Fruit fly (Drosophila melanogaster) whole organism, embryonic: ENCODE data around the gene CG10064.

Experiments used
- Atf6 ChIP-seq: fragments of 200-800 bp; sonication (Bioruptor generic); IDR thresholded peaks from 2 replicates; pipeline ENCODE4 v1.3.6; 2022; ENCODE audit warnings: missing biosample characterization, missing genetic modification characterization
- B-H2 ChIP-seq: fragments of 200-800 bp; sonication (Bioruptor generic); optimal IDR thresholded peaks from 2 replicates; lab custom pipeline; 2018; ENCODE audit warnings: missing biosample characterization, mild to moderate bottlenecking, missing genetic modification characterization
- CG10274 ChIP-seq: fragments of 200-800 bp; sonication (Bioruptor generic); optimal IDR thresholded peaks from 3 replicates; lab custom pipeline; 2017; ENCODE audit warnings: missing biosample characterization, mild to moderate bottlenecking, missing genetic modification characterization
- CG12104 ChIP-seq: fragments of 200-800 bp; sonication (Bioruptor generic); optimal IDR thresholded peaks from 3 replicates; lab custom pipeline; 2016; ENCODE audit warnings: missing biosample characterization, missing genetic modification characterization
- CG12219 ChIP-seq: fragments of 200-800 bp; sonication (Bioruptor generic); optimal IDR thresholded peaks from 3 replicates; lab custom pipeline; 2018; ENCODE audit warnings: missing biosample characterization, mild to moderate bottlenecking, missing genetic modification characterization
- CG14710 ChIP-seq: fragments of 200-800 bp; sonication (Bioruptor generic); optimal IDR thresholded peaks from 3 replicates; lab custom pipeline; 2019; ENCODE audit warnings: missing biosample characterization, mild to moderate bottlenecking, missing genetic modification characterization, moderate library complexity
- CG15696 ChIP-seq: fragments of 200-800 bp; sonication (Bioruptor generic); optimal IDR thresholded peaks from 2 replicates; lab custom pipeline; 2019; ENCODE audit warnings: missing biosample characterization, mild to moderate bottlenecking, missing genetic modification characterization, moderate library complexity
- CG18619 ChIP-seq: fragments of 200-800 bp; sonication (Bioruptor generic); optimal IDR thresholded peaks from 3 replicates; lab custom pipeline; 2017; ENCODE audit warnings: missing biosample characterization, mild to moderate bottlenecking, missing genetic modification characterization
- CG2678 ChIP-seq: fragments of 200-800 bp; sonication (Bioruptor generic); optimal IDR thresholded peaks from 3 replicates; lab custom pipeline; 2019; ENCODE audit warnings: missing biosample characterization, mild to moderate bottlenecking, missing genetic modification characterization, moderate library complexity
- CG32772 ChIP-seq: fragments of 200-800 bp; sonication (Bioruptor generic); IDR thresholded peaks from 2 replicates; pipeline ENCODE4 v1.3.6; 2022; ENCODE audit warnings: missing biosample characterization, missing genetic modification characterization
- CG43689 ChIP-seq: fragments of 200-800 bp; sonication (Bioruptor generic); IDR thresholded peaks from 2 replicates; pipeline ENCODE4 v1.3.6; 2022; ENCODE audit warnings: missing biosample characterization, missing genetic modification characterization
- CG6689 ChIP-seq: fragments of 200-800 bp; sonication (Bioruptor generic); IDR thresholded peaks from 2 replicates; pipeline ENCODE4 v1.3.6; 2022; ENCODE audit warnings: missing biosample characterization, missing genetic modification characterization
- CG7928 ChIP-seq: fragments of 200-800 bp; sonication (Bioruptor generic); optimal IDR thresholded peaks from 2 replicates; lab custom pipeline; 2017; ENCODE audit warnings: missing biosample characterization, mild to moderate bottlenecking, missing genetic modification characterization
- Dbx ChIP-seq: fragments of 200-800 bp; sonication (Bioruptor generic); IDR thresholded peaks from 3 replicates; pipeline ENCODE4 v1.3.6; 2022; ENCODE audit warnings: missing biosample characterization, missing genetic modification characterization
- Deaf1 ChIP-seq: fragments of 200-800 bp; optimal IDR thresholded peaks from 3 replicates; lab custom pipeline; 2019; ENCODE audit warnings: missing biosample characterization, mild to moderate bottlenecking, missing genetic modification characterization, moderate library complexity
- Fer2 ChIP-seq: fragments of 200-800 bp; sonication (Bioruptor generic); optimal IDR thresholded peaks from 2 replicates; lab custom pipeline; 2018; ENCODE audit warnings: missing biosample characterization, mild to moderate bottlenecking, missing genetic modification characterization, moderate library complexity
- Gsc ChIP-seq: fragments of 200-800 bp; sonication (Bioruptor generic); IDR thresholded peaks from 2 replicates; pipeline ENCODE4 v1.3.6; 2022; ENCODE audit warnings: missing biosample characterization, missing genetic modification characterization
- Hmx ChIP-seq: fragments of 200-800 bp; sonication (Bioruptor generic); optimal IDR thresholded peaks from 2 replicates; lab custom pipeline; 2016; ENCODE audit warnings: missing biosample characterization, missing genetic modification characterization
- Jarid2 ChIP-seq: fragments of 200-800 bp; sonication (Bioruptor generic); optimal IDR thresholded peaks from 3 replicates; lab custom pipeline; 2017; ENCODE audit warnings: mild to moderate bottlenecking, missing biosample characterization, missing genetic modification reagents, missing genetic modification characterization
- Neu2 ChIP-seq: fragments of 200-800 bp; sonication (Bioruptor generic); optimal IDR thresholded peaks from 3 replicates; lab custom pipeline; 2016; ENCODE audit warnings: missing biosample characterization, missing genetic modification characterization, borderline replicate concordance
- Nf-YC ChIP-seq: fragments of 200-800 bp; optimal IDR thresholded peaks from 3 replicates; lab custom pipeline; 2019; ENCODE audit warnings: missing biosample characterization, mild to moderate bottlenecking, missing genetic modification characterization, moderate library complexity
- Rx ChIP-seq: fragments of 200-800 bp; sonication (Bioruptor generic); IDR thresholded peaks from 2 replicates; pipeline ENCODE4 v1.3.6; 2022; ENCODE audit warnings: missing biosample characterization, missing genetic modification characterization
- ara ChIP-seq: fragments of 200-800 bp; sonication (Bioruptor generic); IDR thresholded peaks from 2 replicates; pipeline ENCODE4 v1.3.6; 2022; ENCODE audit warnings: missing biosample characterization, missing genetic modification characterization
- az2 ChIP-seq: fragments of 200-800 bp; sonication (Bioruptor generic); optimal IDR thresholded peaks from 3 replicates; lab custom pipeline; 2016; ENCODE audit warnings: missing biosample characterization, missing genetic modification characterization
- bab2 ChIP-seq: fragments of 200-800 bp; sonication (Bioruptor generic); optimal IDR thresholded peaks from 2 replicates; lab custom pipeline; 2016; ENCODE audit warnings: missing biosample characterization, missing genetic modification characterization
- bbx ChIP-seq: fragments of 200-800 bp; sonication (Bioruptor generic); IDR thresholded peaks from 2 replicates; pipeline ENCODE4 v1.3.6; 2022; ENCODE audit warnings: missing biosample characterization, missing genetic modification characterization; ENCODE audit not compliant: partially characterized antibody
- caup ChIP-seq: fragments of 200-800 bp; sonication (Bioruptor generic); optimal IDR thresholded peaks from 3 replicates; lab custom pipeline; 2017; ENCODE audit warnings: missing biosample characterization, mild to moderate bottlenecking, missing genetic modification characterization, moderate library complexity; ENCODE audit not compliant: severe bottlenecking
- chm ChIP-seq: fragments of 200-800 bp; sonication (Bioruptor generic); IDR thresholded peaks from 2 replicates; pipeline ENCODE4 v1.3.6; 2022; ENCODE audit warnings: missing biosample characterization, missing genetic modification characterization
- crp ChIP-seq, 2 experiments: fragments of 200-800 bp; sonication (Bioruptor generic); optimal IDR thresholded peaks; 2 replicates in 1 of 2; 3 replicates in 1 of 2; lab custom pipeline; 2017; ENCODE audit warnings: missing biosample characterization in 2 of 2, missing genetic modification characterization in 2 of 2, mild to moderate bottlenecking in 1 of 2, moderate library complexity in 1 of 2
- ewg ChIP-seq: fragments of 200-800 bp; sonication (Bioruptor generic); optimal IDR thresholded peaks from 3 replicates; lab custom pipeline; 2017; ENCODE audit warnings: mild to moderate bottlenecking, missing biosample characterization, missing genetic modification reagents, missing genetic modification characterization
- eyg ChIP-seq: fragments of 200-800 bp; sonication (Bioruptor generic); optimal IDR thresholded peaks from 3 replicates; lab custom pipeline; 2016; ENCODE audit warnings: missing biosample characterization, missing genetic modification characterization
- gfzf ChIP-seq: fragments of 200-800 bp; sonication (Bioruptor generic); optimal IDR thresholded peaks from 2 replicates; lab custom pipeline; 2016; ENCODE audit warnings: missing biosample characterization, mild to moderate bottlenecking, missing genetic modification characterization, moderate library complexity
- grau ChIP-seq: fragments of 200-800 bp; optimal IDR thresholded peaks from 3 replicates; lab custom pipeline; 2019; ENCODE audit warnings: missing biosample characterization, mild to moderate bottlenecking, missing genetic modification characterization, moderate library complexity
- gro ChIP-seq: fragments of 200-800 bp; sonication (Bioruptor generic); optimal IDR thresholded peaks from 2 replicates; lab custom pipeline; 2016; ENCODE audit warnings: missing biosample characterization, missing genetic modification characterization
- gsb ChIP-seq: fragments of 200-800 bp; sonication (Bioruptor generic); IDR thresholded peaks from 2 replicates; pipeline ENCODE4 v1.3.6; 2022; ENCODE audit warnings: missing biosample characterization, missing genetic modification characterization
- hkb ChIP-seq, 2 experiments: fragments of 200-800 bp in 1 of 2; fragments of >200 bp in 1 of 2; sonication (Bioruptor generic) in 1 of 2; IDR thresholded peaks in 1 of 2; optimal IDR thresholded peaks in 1 of 2; 2 replicates each; pipeline versions ENCODE4 v1.3.6 to Lab custom; 2017 to 2022; ENCODE audit warnings: missing biosample characterization in 1 of 2, missing genetic modification characterization in 1 of 2
- mirr ChIP-seq: fragments of 200-800 bp; sonication (Bioruptor generic); optimal IDR thresholded peaks from 3 replicates; lab custom pipeline; 2018; ENCODE audit warnings: missing biosample characterization, mild to moderate bottlenecking, missing genetic modification characterization
- ro ChIP-seq: fragments of 200-800 bp; sonication (Bioruptor generic); IDR thresholded peaks from 2 replicates; pipeline ENCODE4 v1.3.6; 2022; ENCODE audit warnings: missing biosample characterization, missing genetic modification characterization
- row ChIP-seq: fragments of 200-800 bp; sonication (Bioruptor generic); IDR thresholded peaks from 3 replicates; pipeline ENCODE4 v1.3.6; 2022; ENCODE audit warnings: missing biosample characterization, missing genetic modification characterization
- run ChIP-seq: fragments of 200-800 bp; sonication (Bioruptor generic); optimal IDR thresholded peaks from 3 replicates; lab custom pipeline; 2018; ENCODE audit warnings: missing biosample characterization, mild to moderate bottlenecking, missing genetic modification characterization
- sd ChIP-seq: fragments of 200-800 bp; sonication (Bioruptor generic); optimal IDR thresholded peaks from 3 replicates; lab custom pipeline; 2018; ENCODE audit warnings: missing biosample characterization, mild to moderate bottlenecking, missing genetic modification characterization, moderate library complexity
- sens ChIP-seq: fragments of 200-800 bp; sonication (Bioruptor generic); peaks from one replicate; lab custom pipeline; 2016; ENCODE audit warnings: missing biosample characterization, missing genetic modification characterization
- sim ChIP-seq: fragments of 200-800 bp; sonication (Bioruptor generic); IDR thresholded peaks from 2 replicates; pipeline ENCODE4 v1.3.6; 2022; ENCODE audit warnings: missing biosample characterization, missing genetic modification characterization
- sug ChIP-seq: fragments of 200-800 bp; optimal IDR thresholded peaks from 2 replicates; lab custom pipeline; 2019; ENCODE audit warnings: missing biosample characterization, mild to moderate bottlenecking, missing genetic modification characterization, moderate library complexity
- ttk ChIP-seq: fragments of 200-800 bp; sonication (Bioruptor generic); IDR thresholded peaks from 2 replicates; pipeline ENCODE4 v2.1.2; 2022; ENCODE audit warnings: missing biosample characterization, missing genetic modification characterization
- twi ChIP-seq: fragments of 200-800 bp; optimal IDR thresholded peaks from 2 replicates; lab custom pipeline; 2019; ENCODE audit warnings: missing biosample characterization, mild to moderate bottlenecking, missing genetic modification characterization, moderate library complexity
- unc-4 ChIP-seq: fragments of 200-800 bp; sonication (Bioruptor generic); IDR thresholded peaks from 2 replicates; pipeline ENCODE4 v1.3.6; 2022; ENCODE audit warnings: missing biosample characterization, missing genetic modification characterization; ENCODE audit not compliant: partially characterized antibody
- vvl ChIP-seq: fragments of 200-800 bp; sonication (Bioruptor generic); IDR thresholded peaks from 2 replicates; pipeline ENCODE4 v1.3.6; 2022; ENCODE audit warnings: missing biosample characterization, missing genetic modification characterization
- zf30C ChIP-seq: fragments of 200-800 bp; sonication (Bioruptor generic); optimal IDR thresholded peaks from 3 replicates; lab custom pipeline; 2018; ENCODE audit warnings: missing biosample characterization, mild to moderate bottlenecking, missing genetic modification characterization

Gene CG10064

dm6 chr3L:7008351-7008750 is 40.7 kb upstream of the CG10064 start (continued):
- TF ChIP-seq az2 (GFP tag; lab: Kevin White, UChicago) (peak; percentile 79), mirr (GFP tag; lab: Kevin White, UChicago) (no peak), ara (GFP tag; lab: Robert Waterston, UW) (peak; percentile 46; the same call in 1 of the 2 replicates), Rx (no peak), CG18619 (GFP tag; lab: Kevin White, UChicago) (peak; percentile 79), B-H2 (GFP tag; lab: Kevin White, UChicago) (no peak), caup (peak; percentile 63), ewg (GFP tag; lab: Kevin White, UChicago) (peak; percentile 80), CG15696 (tag; lab: Kevin White, UChicago) (peak; percentile 65), zf30C (GFP tag; lab: Kevin White, UChicago) (no peak), CG10274 (GFP tag; lab: Kevin White, UChicago) (peak; percentile 50), CG43689 (peak; percentile 41; the same call in 1 of the 2 replicates), CG7928 (no peak), Deaf1 (tag; lab: Kevin White, UChicago) (peak; percentile 55), Atf6 (GFP tag; lab: Robert Waterston, UW) (peak; percentile 70; the same call in 1 of the 2 replicates), CG2678 (peak; percentile 96), Neu2 (GFP tag; lab: Kevin White, UChicago) (no peak), gro (GFP tag; lab: Kevin White, UChicago) (no peak), gsb (GFP tag; lab: Robert Waterston, UW) (0 out of 2 replicates have a peak, but pooled peaks have one; percentile 17), Gsc (GFP tag; lab: Robert Waterston, UW) (0 out of 2 replicates have a peak, but pooled peaks have one; percentile 25), CG14710 (tag; lab: Kevin White, UChicago) (peak; percentile 89), sug (tag; lab: Kevin White, UChicago) (peak; percentile 75), eyg (GFP tag; lab: Kevin White, UChicago) (peak; percentile 42), gfzf (GFP tag; lab: Kevin White, UChicago) (no peak), bab2 (GFP tag; lab: Kevin White, UChicago) (peak; percentile 36), CG32772 (GFP tag; lab: Robert Waterston, UW) (peak; percentile 62), Nf-YC (tag; lab: Kevin White, UChicago) (peak; percentile 74), hkb (optimal IDR thresholded peaks at IDR 0.05; lab: Kevin White, UChicago) (no peak), hkb (GFP tag; IDR thresholded peaks at IDR 0.05; lab: Robert Waterston, UW) (peak; percentile 81), row (GFP tag; lab: Robert Waterston, UW) (peak; percentile 84), CG12104 (peak; percentile 87), bbx (no peak), vvl (peak; percentile 81), unc-4 (no peak), ttk (GFP tag; lab: Robert Waterston, UW) (peak; percentile 73), crp (GFP tag; optimal IDR thresholded peaks at IDR 0.05; lab: Kevin White, UChicago) (peak in 1 of 2 experiments; percentile 41), CG12219 (GFP tag; lab: Kevin White, UChicago) (peak; percentile 72), chm (GFP tag; lab: Robert Waterston, UW) (peak; percentile 15; the same call in 1 of the 2 replicates), grau (tag; lab: Kevin White, UChicago) (peak; percentile 88), run (tag; lab: Kevin White, UChicago) (peak; percentile 67), Dbx (GFP tag; lab: Robert Waterston, UW) (peak; percentile 46; the same call in 1 of the 3 replicates), sim (GFP tag; lab: Robert Waterston, UW) (peak; percentile 59; the same call in 1 of the 2 replicates), Jarid2 (GFP tag; lab: Kevin White, UChicago) (peak; percentile 66), sens (GFP tag; lab: Kevin White, UChicago) (peak; percentile 96), CG6689 (peak; percentile 81), Fer2 (tag; lab: Kevin White, UChicago) (peak; percentile 61), sd (tag; lab: Kevin White, UChicago) (peak; percentile 68), Hmx (GFP tag; lab: Kevin White, UChicago) (peak; percentile 51), twi (peak; percentile 75), ro (GFP tag; lab: Robert Waterston, UW) (peak; percentile 33; the same call in 1 of the 2 replicates)
